Fruit fly (Drosophila melanogaster): ENCODE data around the gene chrb.

dm6 chr3L:11533704-11534319 lies 46.5 kb downstream of the chrb start:
- no peak for TF ChIP-seq psq (optimal IDR thresholded peaks at IDR 0.05)
- TF ChIP-seq h (optimal IDR thresholded peaks at IDR 0.05) = no peak
- TF ChIP-seq Sin3A (optimal IDR thresholded peaks at IDR 0.05) = no peak
- no peak for TF ChIP-seq Myc (optimal IDR thresholded peaks at IDR 0.05)
- no peak for TF ChIP-seq insv (optimal IDR thresholded peaks at IDR 0.05)

Measured in Kc167 (cell line).